Worm (Caenorhabditis elegans): ENCODE data around the gene R166.3.

DNA sequence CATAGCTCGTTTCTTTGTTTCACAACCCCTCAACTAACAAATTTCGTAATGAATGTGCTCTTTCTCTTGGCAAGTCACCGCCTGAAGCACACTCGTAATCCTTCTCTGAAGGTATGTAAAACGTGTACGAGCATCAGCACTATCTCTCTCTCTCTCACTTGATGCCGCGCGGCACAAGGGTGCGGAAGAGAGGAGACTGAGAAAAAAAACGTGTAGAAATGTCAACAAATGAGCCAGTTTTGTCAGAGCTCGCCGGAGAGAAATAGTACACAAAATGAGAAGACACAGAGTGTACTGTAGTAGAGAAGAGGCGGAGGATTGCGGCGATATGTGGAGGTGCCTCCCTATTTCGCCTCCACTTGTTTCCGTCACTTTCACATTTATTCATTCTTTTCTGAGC lies 28.9 kb downstream of the R166.3 start, which contains the start of gene F59B10.3:
- TF ChIP-seq cog-1 (tag; optimal IDR thresholded peaks at IDR 0.05) (no peak), ref-1 (GFP tag; conservative IDR thresholded peaks at IDR 0.05) (no peak), klf-2 (GFP tag; conservative IDR thresholded peaks at IDR 0.05) (no peak), med-1 (GFP tag; optimal IDR thresholded peaks at IDR 0.05; ENCODE audit: insufficient read depth) (no peak), tab-1 (GFP tag; IDR thresholded peaks at IDR 0.05) (no peak), flt-1 (GFP tag; IDR thresholded peaks at IDR 0.05) (no peak), ztf-29 (GFP tag; IDR thresholded peaks at IDR 0.05) (no peak), ztf-23 (GFP tag; IDR thresholded peaks at IDR 0.05) (no peak)
